Fruit fly (Drosophila melanogaster) whole organism: ENCODE measurements around the gene CG3191.

ENCODE experiments used
- Dll ChIP-seq: fragments of >200 bp; optimal IDR thresholded peaks from 2 replicates; lab custom pipeline; 2017
- pan ChIP-seq: fragments of >200 bp; optimal IDR thresholded peaks from 2 replicates; lab custom pipeline; 2017
- psq ChIP-seq: fragments of >200 bp; optimal IDR thresholded peaks from 2 replicates; lab custom pipeline; 2017

DNA sequence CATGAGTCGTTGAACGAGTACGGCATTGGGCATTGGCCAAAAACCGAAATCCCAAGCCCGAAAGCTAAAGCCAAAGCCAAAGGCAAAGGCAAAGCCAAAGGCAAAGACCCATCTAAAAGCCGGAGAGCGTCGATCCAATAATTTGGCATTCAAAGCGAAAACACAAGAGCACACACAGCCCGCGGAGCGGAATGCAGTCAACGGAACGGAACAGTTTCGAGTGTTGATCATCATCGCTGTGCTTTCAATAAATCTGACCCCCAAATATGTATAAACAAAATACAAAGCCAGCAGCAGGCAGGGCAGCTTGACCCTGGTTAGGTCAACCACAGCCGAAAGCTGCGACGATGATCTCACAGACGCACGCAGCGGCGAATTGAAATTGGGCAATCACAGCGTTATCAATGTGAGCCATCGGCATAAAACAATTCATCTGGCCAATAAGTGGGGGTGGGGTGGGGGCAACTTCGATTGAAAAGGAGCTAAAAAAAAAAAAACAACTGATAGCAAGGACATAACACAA lies 27.1 kb upstream of the CG3191 start:
- TF ChIP-seq Dll (no peak), psq (lab: Kevin White, UChicago) (no peak), pan (lab: Kevin White, UChicago) (no peak)
